Fruit fly (Drosophila melanogaster) whole organism, embryonic: ENCODE measurements around the gene CG5921.

Experiments
- Asciz ChIP-seq: fragments of 200-800 bp; sonication (Bioruptor generic); optimal IDR thresholded peaks from 2 replicates; lab custom pipeline; 2017; ENCODE audit warnings: missing biosample characterization, mild to moderate bottlenecking, missing genetic modification characterization, missing genetic modification reagents
- Bteb2 ChIP-seq: fragments of 200-800 bp; sonication (Bioruptor generic); optimal IDR thresholded peaks from 2 replicates; lab custom pipeline; 2016; ENCODE audit warnings: missing biosample characterization, missing genetic modification characterization
- C15 ChIP-seq: fragments of 200-800 bp; sonication (Bioruptor generic); IDR thresholded peaks from 3 replicates; pipeline ENCODE4 v1.3.6; 2022; ENCODE audit warnings: missing biosample characterization, missing genetic modification characterization
- CG12744 ChIP-seq: fragments of 200-800 bp; sonication (Bioruptor generic); optimal IDR thresholded peaks from 2 replicates; lab custom pipeline; 2016; ENCODE audit warnings: missing biosample characterization, missing genetic modification characterization
- CG15601 ChIP-seq: fragments of 200-800 bp; sonication (Bioruptor generic); optimal IDR thresholded peaks from 3 replicates; lab custom pipeline; 2019; ENCODE audit warnings: missing biosample characterization, mild to moderate bottlenecking, missing genetic modification characterization, moderate library complexity
- CG2199 ChIP-seq: fragments of 200-800 bp; sonication (Bioruptor generic); IDR thresholded peaks from 3 replicates; pipeline ENCODE4 v1.3.6; 2022; ENCODE audit warnings: missing biosample characterization, missing genetic modification characterization
- CG2678 ChIP-seq: fragments of 200-800 bp; sonication (Bioruptor generic); optimal IDR thresholded peaks from 3 replicates; lab custom pipeline; 2019; ENCODE audit warnings: missing biosample characterization, mild to moderate bottlenecking, missing genetic modification characterization, moderate library complexity
- CG30020 ChIP-seq: fragments of 200-800 bp; optimal IDR thresholded peaks from 2 replicates; lab custom pipeline; 2019; ENCODE audit warnings: missing biosample characterization, mild to moderate bottlenecking, missing genetic modification characterization, moderate library complexity
- CG3281 ChIP-seq: fragments of 200-800 bp; sonication (Bioruptor generic); optimal IDR thresholded peaks from 3 replicates; lab custom pipeline; 2017; ENCODE audit warnings: missing biosample characterization, mild to moderate bottlenecking, missing genetic modification characterization
- CG3847 ChIP-seq: fragments of 200-800 bp; sonication (Bioruptor generic); IDR thresholded peaks from 2 replicates; pipeline ENCODE4 v1.3.6; 2022; ENCODE audit warnings: missing biosample characterization, missing genetic modification characterization
- CG4360 ChIP-seq: fragments of 200-800 bp; sonication (Bioruptor generic); IDR thresholded peaks from 2 replicates; pipeline ENCODE4 v1.3.6; 2022; ENCODE audit warnings: missing biosample characterization, missing genetic modification characterization
- CG4404 ChIP-seq: fragments of 200-800 bp; sonication (Bioruptor generic); IDR thresholded peaks from 2 replicates; pipeline ENCODE4 v1.3.6; 2022; ENCODE audit warnings: missing biosample characterization, missing genetic modification characterization
- CG6175 ChIP-seq: fragments of 200-800 bp; sonication (Bioruptor generic); IDR thresholded peaks from 3 replicates; pipeline ENCODE4 v1.3.6; 2022; ENCODE audit warnings: missing biosample characterization, missing genetic modification characterization
- CG6765 ChIP-seq: fragments of 200-800 bp; sonication (Bioruptor generic); optimal IDR thresholded peaks from 3 replicates; lab custom pipeline; 2017; ENCODE audit warnings: missing biosample characterization, mild to moderate bottlenecking, missing genetic modification characterization
- CG6791 ChIP-seq: fragments of 200-800 bp; sonication (Bioruptor generic); IDR thresholded peaks from 3 replicates; pipeline ENCODE4 v1.3.6; 2022; ENCODE audit warnings: missing biosample characterization, missing genetic modification characterization; ENCODE audit not compliant: partially characterized antibody
- CG8290 ChIP-seq, 3 experiments: fragments of 200-800 bp; sonication (Bioruptor generic); optimal IDR thresholded peaks; 2 replicates each; lab custom pipeline; 2016 to 2019; ENCODE audit warnings: missing biosample characterization in 3 of 3, missing genetic modification characterization in 3 of 3, mild to moderate bottlenecking in 2 of 3, moderate library complexity in 1 of 3
- CG9609 ChIP-seq: fragments of 200-800 bp; sonication (Bioruptor generic); optimal IDR thresholded peaks from 3 replicates; lab custom pipeline; 2016; ENCODE audit warnings: missing biosample characterization, missing genetic modification characterization
- CkIIα-i1 ChIP-seq: fragments of 200-800 bp; sonication (Bioruptor generic); IDR thresholded peaks from 2 replicates; pipeline ENCODE4 v1.3.6; 2022; ENCODE audit warnings: missing biosample characterization, missing genetic modification characterization
- CrebB ChIP-seq: fragments of 200-800 bp; sonication (Bioruptor generic); optimal IDR thresholded peaks from 3 replicates; lab custom pipeline; 2018; ENCODE audit warnings: missing biosample characterization, mild to moderate bottlenecking, missing genetic modification characterization
- D ChIP-seq, 2 experiments: fragments of 200-800 bp in 1 of 2; fragments of >200 bp in 1 of 2; sonication (Bioruptor generic) in 1 of 2; optimal IDR thresholded peaks; 2 replicates in 1 of 2; 3 replicates in 1 of 2; lab custom pipeline; 2017; ENCODE audit warnings: mild to moderate bottlenecking in 1 of 2, missing biosample characterization in 1 of 2, missing genetic modification characterization in 1 of 2, missing genetic modification reagents in 1 of 2
- Doc3 ChIP-seq: fragments of 200-800 bp; sonication (Bioruptor generic); IDR thresholded peaks from 3 replicates; pipeline ENCODE4 v1.3.6; 2022; ENCODE audit warnings: missing biosample characterization, missing genetic modification characterization; ENCODE audit not compliant: partially characterized antibody
- Dref ChIP-seq: fragments of 200-800 bp; sonication (Bioruptor generic); IDR thresholded peaks from 2 replicates; pipeline ENCODE4 v1.3.6; 2022; ENCODE audit warnings: missing biosample characterization, missing genetic modification characterization
- E2f2 ChIP-seq: fragments of 200-800 bp; sonication (Bioruptor generic); IDR thresholded peaks from 2 replicates; pipeline ENCODE4 v1.3.6; 2022; ENCODE audit warnings: missing biosample characterization, missing genetic modification characterization
- Hr3 ChIP-seq: fragments of 200-800 bp; sonication (Bioruptor generic); optimal IDR thresholded peaks from 3 replicates; lab custom pipeline; 2016; ENCODE audit warnings: missing biosample characterization, missing genetic modification characterization
- Hr51 ChIP-seq, 2 experiments: fragments of 200-800 bp; sonication (Bioruptor generic); optimal IDR thresholded peaks; 2 replicates in 1 of 2; 3 replicates in 1 of 2; lab custom pipeline; 2016 to 2018; ENCODE audit warnings: missing biosample characterization in 2 of 2, missing genetic modification characterization in 2 of 2, mild to moderate bottlenecking in 1 of 2, moderate library complexity in 1 of 2
- Lhr ChIP-seq: fragments of 200-800 bp; sonication (Bioruptor generic); optimal IDR thresholded peaks from 3 replicates; lab custom pipeline; 2017; ENCODE audit warnings: mild to moderate bottlenecking, missing biosample characterization, missing genetic modification reagents, missing genetic modification characterization
- Lim3 ChIP-seq: fragments of 200-800 bp; sonication (Bioruptor generic); IDR thresholded peaks from 2 replicates; pipeline ENCODE4 v1.3.6; 2022; ENCODE audit warnings: missing biosample characterization, missing genetic modification characterization
- NfI ChIP-seq: fragments of 200-800 bp; sonication (Bioruptor generic); optimal IDR thresholded peaks from 3 replicates; lab custom pipeline; 2018; ENCODE audit warnings: missing biosample characterization, mild to moderate bottlenecking, missing genetic modification characterization, moderate library complexity
- Scr ChIP-seq: fragments of 200-800 bp; sonication (Bioruptor generic); IDR thresholded peaks from 2 replicates; pipeline ENCODE4 v1.3.6; 2022; ENCODE audit warnings: missing biosample characterization, missing genetic modification characterization; ENCODE audit not compliant: partially characterized antibody
- Sox102F ChIP-seq: fragments of 200-800 bp; sonication (Bioruptor generic); optimal IDR thresholded peaks from 2 replicates; lab custom pipeline; 2018; ENCODE audit warnings: missing biosample characterization, mild to moderate bottlenecking, missing genetic modification characterization, moderate library complexity
- YL-1 ChIP-seq: fragments of 200-800 bp; sonication (Bioruptor generic); optimal IDR thresholded peaks from 3 replicates; lab custom pipeline; 2017; ENCODE audit warnings: missing biosample characterization, mild to moderate bottlenecking, missing genetic modification characterization
- amos ChIP-seq: fragments of 200-800 bp; sonication (Bioruptor generic); IDR thresholded peaks from 2 replicates; pipeline ENCODE4 v1.3.6; 2022; ENCODE audit warnings: missing biosample characterization, missing genetic modification characterization; ENCODE audit not compliant: partially characterized antibody
- caup ChIP-seq: fragments of 200-800 bp; sonication (Bioruptor generic); optimal IDR thresholded peaks from 3 replicates; lab custom pipeline; 2017; ENCODE audit warnings: missing biosample characterization, mild to moderate bottlenecking, missing genetic modification characterization, moderate library complexity; ENCODE audit not compliant: severe bottlenecking
- ems ChIP-seq: fragments of 200-800 bp; sonication (Bioruptor generic); optimal IDR thresholded peaks from 3 replicates; lab custom pipeline; 2016; ENCODE audit warnings: missing biosample characterization, missing genetic modification characterization
- gfzf ChIP-seq: fragments of 200-800 bp; sonication (Bioruptor generic); optimal IDR thresholded peaks from 2 replicates; lab custom pipeline; 2016; ENCODE audit warnings: missing biosample characterization, mild to moderate bottlenecking, missing genetic modification characterization, moderate library complexity
- insv ChIP-seq, 2 experiments: fragments of 200-800 bp; sonication (Bioruptor generic); optimal IDR thresholded peaks; 3 replicates each; lab custom pipeline; 2016 to 2018; ENCODE audit warnings: missing biosample characterization in 2 of 2, missing genetic modification characterization in 2 of 2
- lov ChIP-seq, 2 experiments: fragments of 200-800 bp in 1 of 2; fragments of >200 bp in 1 of 2; sonication (Bioruptor generic) in 1 of 2; IDR thresholded peaks in 1 of 2; optimal IDR thresholded peaks in 1 of 2; 2 replicates in 1 of 2; 3 replicates in 1 of 2; pipeline versions ENCODE4 v1.3.6 to Lab custom; 2017 to 2022; ENCODE audit warnings: missing biosample characterization in 1 of 2, missing genetic modification characterization in 1 of 2
- nerfin-1 ChIP-seq: fragments of 200-800 bp; sonication (Bioruptor generic); optimal IDR thresholded peaks from 3 replicates; lab custom pipeline; 2019; ENCODE audit warnings: missing biosample characterization, mild to moderate bottlenecking, missing genetic modification characterization, moderate library complexity
- p53 ChIP-seq: fragments of 200-800 bp; sonication (Bioruptor generic); optimal IDR thresholded peaks from 2 replicates; lab custom pipeline; 2016; ENCODE audit warnings: missing biosample characterization, missing genetic modification characterization
- phol ChIP-seq: fragments of 200-800 bp; sonication (Bioruptor generic); optimal IDR thresholded peaks from 3 replicates; lab custom pipeline; 2018; ENCODE audit warnings: missing biosample characterization, mild to moderate bottlenecking, missing genetic modification characterization, moderate library complexity
- pnt ChIP-seq: fragments of 200-800 bp; sonication (Bioruptor generic); optimal IDR thresholded peaks from 3 replicates; lab custom pipeline; 2016; ENCODE audit warnings: missing biosample characterization, missing genetic modification characterization
- prd ChIP-seq, 3 experiments: fragments of >200 bp in 2 of 3; fragments of 200-800 bp in 1 of 3; sonication (Bioruptor generic) in 1 of 3; optimal IDR thresholded peaks in 2 of 3; IDR thresholded peaks in 1 of 3; 2 replicates in 2 of 3; 3 replicates in 1 of 3; pipeline versions ENCODE4 v1.3.6 to Lab custom; 2017 to 2022; ENCODE audit warnings: missing biosample characterization in 1 of 3, missing genetic modification characterization in 1 of 3
- sens ChIP-seq: fragments of 200-800 bp; sonication (Bioruptor generic); peaks from one replicate; lab custom pipeline; 2016; ENCODE audit warnings: missing biosample characterization, missing genetic modification characterization
- stwl ChIP-seq: fragments of 200-800 bp; sonication (Bioruptor generic); optimal IDR thresholded peaks from 3 replicates; lab custom pipeline; 2018; ENCODE audit warnings: missing biosample characterization, mild to moderate bottlenecking, missing genetic modification characterization, moderate library complexity
- unc-4 ChIP-seq: fragments of 200-800 bp; sonication (Bioruptor generic); IDR thresholded peaks from 2 replicates; pipeline ENCODE4 v1.3.6; 2022; ENCODE audit warnings: missing biosample characterization, missing genetic modification characterization; ENCODE audit not compliant: partially characterized antibody
- z ChIP-seq: fragments of 200-800 bp; sonication (Bioruptor generic); IDR thresholded peaks from 3 replicates; pipeline ENCODE4 v1.3.6; 2022; ENCODE audit warnings: missing biosample characterization, missing genetic modification characterization

Gene CG5921

DNA sequence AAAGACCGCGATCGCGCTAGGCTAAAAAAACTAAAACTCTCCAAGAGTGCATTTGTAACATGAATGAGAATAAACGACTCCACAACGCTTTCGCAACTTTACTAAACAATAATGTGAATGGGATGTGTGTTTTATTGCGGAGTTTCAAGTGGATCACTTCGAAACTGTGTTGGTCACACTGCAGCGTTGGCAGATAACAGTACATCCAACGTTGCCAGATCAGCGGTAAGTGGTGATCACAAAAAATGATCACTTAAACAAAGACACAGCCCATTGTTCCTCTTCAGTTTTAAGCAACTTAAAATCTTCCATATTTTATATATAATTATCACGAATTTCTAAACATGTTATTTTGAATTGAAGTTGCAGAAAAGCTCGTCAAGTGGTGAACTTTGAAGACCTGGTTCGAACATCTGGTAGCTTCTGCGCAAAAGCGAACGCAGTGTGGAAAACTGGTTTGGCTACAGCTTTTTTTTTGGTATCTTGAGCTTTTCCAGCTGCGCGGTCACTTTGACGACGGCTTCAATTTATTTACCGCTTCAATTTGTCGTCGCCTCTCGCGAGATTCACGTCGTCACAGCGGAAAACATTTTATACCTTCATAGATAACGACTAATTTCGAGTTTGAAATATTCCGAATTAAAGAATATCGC lies at the start of gene CG5921:
Gene CG5921, plus strand, starts transcription at position 547 of the 653 bp plus-strand sequence.
- TF ChIP-seq CG9609 (no peak), Asciz (GFP tag; lab: Kevin White, UChicago) (no peak), Hr3 (GFP tag; lab: Kevin White, UChicago) (no peak), CG30020 (tag; lab: Kevin White, UChicago) (no peak), YL-1 (GFP tag; lab: Kevin White, UChicago) (no peak), Hr51 (GFP tag; optimal IDR thresholded peaks at IDR 0.05; lab: Kevin White, UChicago) (peak in 1 of 2 experiments; percentile 16), CkIIα-i1 (GFP tag; lab: Robert Waterston, UW) (no peak), CG4360 (GFP tag; lab: Robert Waterston, UW) (no peak), C15 (no peak), E2f2 (GFP tag; lab: Robert Waterston, UW) (peak; percentile 60), Dref (GFP tag; lab: Robert Waterston, UW) (no peak), insv (GFP tag; optimal IDR thresholded peaks at IDR 0.05; lab: Kevin White, UChicago) (no peak), stwl (tag; lab: Kevin White, UChicago) (peak; percentile 82), Doc3 (GFP tag; lab: Robert Waterston, UW) (0 out of 3 replicates have a peak, but pooled peaks have one; percentile 38), Lhr (peak; percentile 38), Scr (GFP tag; lab: Robert Waterston, UW) (0 out of 2 replicates have a peak, but pooled peaks have one; percentile 9), CG6791 (peak; percentile 27; the same call in 1 of the 3 replicates), D (optimal IDR thresholded peaks at IDR 0.05; lab: Kevin White, UChicago) (no peak), D (GFP tag; optimal IDR thresholded peaks at IDR 0.05; lab: Kevin White, UChicago) (no peak), NfI (GFP tag; lab: Kevin White, UChicago) (no peak), pnt (GFP tag; lab: Kevin White, UChicago) (no peak), amos (no peak), prd (optimal IDR thresholded peaks at IDR 0.05; lab: Kevin White, UChicago) (no peak), prd (GFP tag; IDR thresholded peaks at IDR 0.05; lab: Robert Waterston, UW) (no peak), CG15601 (tag; lab: Kevin White, UChicago) (peak; percentile 2), CG3281 (no peak), CG3847 (no peak), CG2678 (no peak), sens (GFP tag; lab: Kevin White, UChicago) (peak; percentile 30), ems (peak; percentile 2), Lim3 (GFP tag; lab: Robert Waterston, UW) (no peak), p53 (no peak), Bteb2 (GFP tag; lab: Kevin White, UChicago) (no peak), caup (GFP tag; lab: Kevin White, UChicago) (no peak), CG6175 (GFP tag; lab: Robert Waterston, UW) (no peak), CG12744 (no peak), CG4404 (GFP tag; lab: Robert Waterston, UW) (no peak), Sox102F (GFP tag; lab: Kevin White, UChicago) (no peak), phol (tag; lab: Kevin White, UChicago) (no peak), CG6765 (GFP tag; lab: Kevin White, UChicago) (no peak), gfzf (GFP tag; lab: Kevin White, UChicago) (peak; percentile 52), CrebB (tag; lab: Kevin White, UChicago) (no peak), CG2199 (no peak), lov (optimal IDR thresholded peaks at IDR 0.05; lab: Kevin White, UChicago) (no peak), lov (GFP tag; IDR thresholded peaks at IDR 0.05; lab: Robert Waterston, UW) (no peak), unc-4 (GFP tag; lab: Robert Waterston, UW) (0 out of 2 replicates have a peak, but pooled peaks have one; percentile 15), CG8290 (GFP tag; optimal IDR thresholded peaks at IDR 0.05; lab: Kevin White, UChicago) (peak; percentile 88), CG8290 (tag; optimal IDR thresholded peaks at IDR 0.05; lab: Kevin White, UChicago) (peak in 1 of 2 experiments; percentile 50), nerfin-1 (no peak), z (GFP tag; lab: Robert Waterston, UW) (no peak)
